Worm (Caenorhabditis elegans) whole organism, L4 larva: ENCODE data around the gene fbxa-196.

Experiments
- D1046.2 ChIP-seq: fragments of 200-800 bp; sonication (Bioruptor generic); IDR thresholded peaks from 2 replicates; pipeline ENCODE4 v1.3.6; 2022; ENCODE audit warnings: missing genetic modification characterization, missing compliant biosample characterization
- F37D6.2 ChIP-seq: sonication (generic microtip); optimal IDR thresholded peaks from 2 replicates; lab custom pipeline; 2016; ENCODE audit warnings: mild to moderate bottlenecking, missing genetic modification characterization, missing compliant biosample characterization
- R02D3.7 ChIP-seq: fragments of 150-350 bp; sonication (generic microtip); optimal IDR thresholded peaks from 3 replicates; lab custom pipeline; 2014; ENCODE audit warnings: missing biosample characterization, missing genetic modification characterization
- ZK337.2 ChIP-seq: fragments of 200-800 bp; sonication (Bioruptor generic); IDR thresholded peaks from 2 replicates; pipeline ENCODE4 v1.3.6; 2022; ENCODE audit warnings: missing genetic modification reagents, missing genetic modification characterization, missing compliant biosample characterization
- aha-1 ChIP-seq: fragments of 150-350 bp; peaks from one replicate; lab custom pipeline; 2014; ENCODE audit warnings: missing biosample characterization, missing genetic modification characterization
- aly-2 ChIP-seq: sonication (generic microtip); optimal IDR thresholded peaks from 2 replicates; lab custom pipeline; 2018; ENCODE audit warnings: missing biosample characterization, missing genetic modification characterization
- ceh-28 ChIP-seq: fragments of 150-350 bp; optimal IDR thresholded peaks from 2 replicates; lab custom pipeline; 2014; ENCODE audit warnings: missing biosample characterization, missing genetic modification reagents, missing genetic modification characterization
- cey-2 ChIP-seq: sonication (generic microtip); optimal IDR thresholded peaks from 3 replicates; lab custom pipeline; 2017; ENCODE audit warnings: missing genetic modification characterization, mild to moderate bottlenecking, missing compliant biosample characterization, antibody characterized with exemption, borderline replicate concordance; ENCODE audit not compliant: insufficient read depth
- daf-16 ChIP-seq, 3 experiments: sonication (generic microtip); optimal IDR thresholded peaks; 2 replicates each; lab custom pipeline; 2016 to 2017; ENCODE audit warnings: missing genetic modification characterization in 3 of 3, missing genetic modification reagents in 3 of 3, mild to moderate bottlenecking in 2 of 3, missing compliant biosample characterization in 2 of 3, missing biosample characterization in 1 of 3, moderate library complexity in 1 of 3
- dve-1 ChIP-seq: sonication (generic microtip); optimal IDR thresholded peaks from 2 replicates; lab custom pipeline; 2017; ENCODE audit warnings: antibody characterized with exemption, mild to moderate bottlenecking, missing genetic modification characterization, missing compliant biosample characterization; ENCODE audit not compliant: insufficient read depth
- hlh-11 ChIP-seq: fragments of 200-800 bp; sonication (Bioruptor generic); optimal IDR thresholded peaks from 2 replicates; lab custom pipeline; 2018; ENCODE audit warnings: mild to moderate bottlenecking, missing genetic modification characterization, missing compliant biosample characterization
- hlh-30 ChIP-seq: sonication (generic microtip); optimal IDR thresholded peaks from 2 replicates; lab custom pipeline; 2017; ENCODE audit warnings: antibody characterized with exemption, mild to moderate bottlenecking, missing genetic modification characterization, missing compliant biosample characterization; ENCODE audit not compliant: insufficient read depth
- hmg-1.1 ChIP-seq: fragments of 200-800 bp; sonication (Bioruptor generic); IDR thresholded peaks from 2 replicates; pipeline ENCODE4 v1.3.6; 2022; ENCODE audit warnings: missing genetic modification reagents, missing genetic modification characterization, missing compliant biosample characterization
- lin-15B ChIP-seq: fragments of 150-350 bp; sonication (generic microtip); optimal IDR thresholded peaks from 3 replicates; lab custom pipeline; 2014; ENCODE audit warnings: missing biosample characterization, missing genetic modification characterization
- lin-29 ChIP-seq: fragments of 200-800 bp; sonication (Bioruptor generic); IDR thresholded peaks from 2 replicates; pipeline ENCODE4 v1.3.6; 2022; ENCODE audit warnings: missing genetic modification reagents, missing genetic modification characterization, missing compliant biosample characterization
- lin-38 ChIP-seq: fragments of 200-800 bp; sonication (Bioruptor generic); IDR thresholded peaks from 2 replicates; pipeline ENCODE4 v1.3.6; 2022; ENCODE audit warnings: missing genetic modification reagents, missing genetic modification characterization, missing compliant biosample characterization
- lin-39 ChIP-seq: fragments of 150-350 bp; optimal IDR thresholded peaks from 2 replicates; lab custom pipeline; 2014; ENCODE audit warnings: missing biosample characterization, missing genetic modification reagents, missing genetic modification characterization
- mdl-1 ChIP-seq, 2 experiments: fragments of 150-350 bp in 1 of 2; sonication (generic microtip) in 1 of 2; optimal IDR thresholded peaks; 2 replicates each; lab custom pipeline; 2014 to 2017; ENCODE audit warnings: missing biosample characterization in 2 of 2, missing genetic modification characterization in 2 of 2
- mep-1 ChIP-seq: fragments of 150-350 bp; sonication (generic microtip); optimal IDR thresholded peaks from 3 replicates; lab custom pipeline; 2014; ENCODE audit warnings: missing biosample characterization, missing genetic modification characterization
- mes-2 ChIP-seq: sonication (generic microtip); optimal IDR thresholded peaks from 2 replicates; lab custom pipeline; 2016; ENCODE audit warnings: missing genotype, mild to moderate bottlenecking, missing genetic modification characterization, missing compliant biosample characterization; ENCODE audit not compliant: poor library complexity, severe bottlenecking
- nhr-11 ChIP-seq: fragments of 150-350 bp; optimal IDR thresholded peaks from 2 replicates; lab custom pipeline; 2014; ENCODE audit warnings: missing biosample characterization, missing genetic modification characterization
- nhr-111 ChIP-seq: fragments of 200-800 bp; sonication (Bioruptor generic); optimal IDR thresholded peaks from 2 replicates; lab custom pipeline; 2018; ENCODE audit warnings: mild to moderate bottlenecking, missing genetic modification characterization, missing compliant biosample characterization
- nhr-28 ChIP-seq: fragments of 150-350 bp; optimal IDR thresholded peaks from 2 replicates; lab custom pipeline; 2014; ENCODE audit warnings: missing biosample characterization, missing genetic modification characterization
- nhr-41 ChIP-seq: fragments of 200-800 bp; sonication (Bioruptor generic); IDR thresholded peaks from 2 replicates; pipeline ENCODE4 v1.3.6; 2022; ENCODE audit warnings: missing genetic modification reagents, missing genetic modification characterization, missing compliant biosample characterization
- nhr-6 ChIP-seq: fragments of 150-350 bp; optimal IDR thresholded peaks from 2 replicates; lab custom pipeline; 2014; ENCODE audit warnings: missing biosample characterization, missing genetic modification characterization
- php-3 ChIP-seq: fragments of 200-800 bp; sonication (Bioruptor generic); IDR thresholded peaks from 2 replicates; pipeline ENCODE4 v1.3.6; 2022; ENCODE audit warnings: missing genetic modification reagents, missing genetic modification characterization, missing compliant biosample characterization
- pqm-1 ChIP-seq: sonication (generic microtip); optimal IDR thresholded peaks from 2 replicates; lab custom pipeline; 2017; ENCODE audit warnings: missing biosample characterization, missing genetic modification characterization
- snpc-4 ChIP-seq: fragments of 150-350 bp; optimal IDR thresholded peaks from 2 replicates; lab custom pipeline; 2014; ENCODE audit warnings: missing biosample characterization, missing genetic modification characterization
- unc-62 ChIP-seq, 3 experiments: fragments of 150-350 bp in 1 of 3; sonication (generic microtip); optimal IDR thresholded peaks in 2 of 3; peaks in 1 of 3; 1 replicate in 1 of 3; 2 replicates in 2 of 3; lab custom pipeline; 2014 to 2017; ENCODE audit warnings: missing biosample characterization in 3 of 3, missing genetic modification characterization in 3 of 3, missing genetic modification reagents in 3 of 3, missing genotype in 1 of 3
- ztf-7 ChIP-seq: fragments of 150-350 bp; optimal IDR thresholded peaks from 2 replicates; lab custom pipeline; 2014; ENCODE audit warnings: missing biosample characterization, missing genetic modification characterization

The fbxa-196 gene

DNA sequence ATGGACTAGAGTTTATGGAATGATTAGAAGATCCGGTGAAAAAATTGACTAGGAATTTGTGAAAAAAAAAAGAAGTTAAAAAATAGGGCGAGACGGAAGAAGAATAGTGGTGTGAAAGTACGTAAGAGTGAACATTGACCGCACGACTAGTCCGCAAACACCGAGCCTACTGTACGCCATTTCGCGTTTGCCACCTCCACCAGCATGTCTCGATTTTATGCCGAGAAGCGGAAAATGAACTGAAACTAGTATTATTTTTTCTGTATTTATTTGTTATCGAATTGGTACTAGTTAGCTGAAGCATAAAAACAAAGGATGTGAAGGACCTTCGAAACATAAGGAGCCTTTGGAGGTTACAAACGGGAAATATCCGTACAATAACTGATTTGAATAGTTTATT, 21.0 kb upstream of the fbxa-196 start (continued):
- TF ChIP-seq nhr-11 = no peak
- no peak for TF ChIP-seq ZK337.2 (GFP tag; lab: Robert Waterston, UW)
- peak; percentile 44 for TF ChIP-seq nhr-6 (tag; lab: Kevin White, UChicago)
- peak; percentile 76 for TF ChIP-seq mes-2 (tag; lab: Kevin White, UChicago)
- peak; percentile 43 for TF ChIP-seq mep-1 (tag; lab: Kevin White, UChicago)
- TF ChIP-seq, all 104 proteins: peak for 13

DNA sequence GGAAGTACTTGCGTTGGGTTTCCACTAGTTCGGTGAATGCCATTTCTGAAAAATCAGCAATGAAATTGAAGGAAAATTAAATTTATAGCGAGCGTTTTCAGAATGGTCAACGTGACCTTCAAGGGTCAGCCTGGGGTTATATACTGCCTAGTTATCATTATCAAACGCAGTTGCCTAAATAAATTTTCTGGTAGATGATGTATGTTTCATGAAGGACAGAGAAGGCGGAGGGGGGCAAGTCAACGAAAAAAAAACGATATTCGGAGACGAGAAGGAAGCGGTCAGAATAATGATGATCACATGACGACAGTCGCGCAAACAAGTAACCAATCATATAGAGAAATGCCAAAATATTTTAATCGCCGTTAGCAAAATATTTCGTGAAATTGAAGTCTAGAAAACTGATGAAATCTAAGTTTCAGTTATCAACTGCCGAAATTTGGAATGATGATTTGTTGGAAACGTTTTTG, 18.6 kb upstream of the fbxa-196 start, which contains the start of gene alh-4:
TSS of gene alh-4 (minus strand) at position 51 of the 470 bp plus-strand sequence.
- TF ChIP-seq nhr-28 (peak; percentile 44), hlh-30 (tag; lab: Kevin White, UChicago) (peak; percentile 39), hlh-11 (tag; lab: Kevin White, UChicago) (peak; percentile 28), unc-62 (GFP tag; optimal IDR thresholded peaks at IDR 0.05 in 1 of 2; lab: Kevin White, UChicago) (peak in 1 of 2 experiments; percentile 85), unc-62 (tag; optimal IDR thresholded peaks at IDR 0.05; lab: Kevin White, UChicago) (no peak), D1046.2 (GFP tag; lab: Robert Waterston, UW) (no peak), cey-2 (tag; lab: Kevin White, UChicago) (peak; percentile 45)

DNA sequence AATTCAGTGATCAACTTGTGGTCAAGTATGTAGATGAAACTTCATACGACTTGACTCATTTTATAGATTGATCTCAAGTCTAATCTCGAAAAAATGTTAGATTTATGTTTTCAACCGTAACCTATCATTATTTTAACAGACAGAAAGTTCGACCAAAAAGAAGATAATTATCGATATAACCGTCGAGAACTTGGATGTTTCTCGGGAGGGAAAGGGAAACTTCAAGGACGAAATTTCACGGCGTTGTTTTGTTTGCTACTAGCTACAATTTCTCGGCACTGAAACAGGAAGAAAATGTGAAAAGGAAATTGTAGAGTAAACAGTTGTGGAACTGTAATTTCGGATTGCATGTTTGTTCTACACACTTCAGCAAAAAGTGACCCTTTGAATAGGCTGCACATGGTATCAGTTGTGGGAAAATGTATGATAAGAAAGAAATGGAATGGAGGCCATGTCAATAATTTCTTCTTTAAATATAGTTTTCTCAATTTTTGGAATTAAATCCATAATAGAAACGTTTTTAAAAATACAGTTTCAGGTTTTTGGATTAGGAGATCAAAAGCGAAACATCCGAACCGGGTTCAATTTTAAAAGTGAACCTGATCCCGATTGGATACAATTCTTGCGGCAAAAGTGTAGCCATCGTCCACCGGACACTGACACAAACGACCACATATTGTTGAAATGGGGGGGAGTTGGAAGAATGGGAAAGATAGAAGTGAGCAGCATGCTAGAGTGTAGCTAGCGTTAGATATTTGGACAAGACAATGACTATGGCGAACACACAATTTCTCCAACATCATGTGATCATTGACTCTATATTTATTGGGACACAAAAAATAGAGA, 17.7 kb upstream of the fbxa-196 start:
- TF ChIP-seq ceh-28 (tag; lab: Kevin White, UChicago) (no peak), nhr-41 (no peak), ZK337.2 (GFP tag; lab: Robert Waterston, UW) (no peak), R02D3.7 (tag; lab: Kevin White, UChicago) (no peak), nhr-111 (GFP tag; lab: Kevin White, UChicago) (no peak), ztf-7 (no peak), hmg-1.1 (no peak), hlh-11 (tag; lab: Kevin White, UChicago) (peak; percentile 23), dve-1 (tag; lab: Kevin White, UChicago) (peak; percentile 53), aly-2 (tag; lab: Kevin White, UChicago) (no peak), F37D6.2 (tag; lab: Kevin White, UChicago) (no peak), lin-15B (no peak), mep-1 (tag; lab: Kevin White, UChicago) (peak; percentile 32), lin-39 (tag; lab: Kevin White, UChicago) (no peak), hlh-30 (tag; lab: Kevin White, UChicago) (peak; percentile 39), snpc-4 (tag; lab: Kevin White, UChicago) (no peak), nhr-28 (peak; percentile 89), php-3 (GFP tag; lab: Robert Waterston, UW) (no peak), unc-62 (GFP tag; optimal IDR thresholded peaks at IDR 0.05 in 1 of 2; lab: Kevin White, UChicago) (peak in 1 of 2 experiments; percentile 83), unc-62 (tag; optimal IDR thresholded peaks at IDR 0.05; lab: Kevin White, UChicago) (no peak), pqm-1 (peak; percentile 65), nhr-11 (no peak), aha-1 (peak; percentile 10), lin-29 (GFP tag; lab: Robert Waterston, UW) (no peak), lin-38 (GFP tag; lab: Robert Waterston, UW) (0 out of 2 replicates have a peak, but pooled peaks have one; percentile 13), mdl-1 (tag; optimal IDR thresholded peaks at IDR 0.05; lab: Kevin White, UChicago) (peak in 1 of 2 experiments; percentile 7), daf-16 (GFP tag; optimal IDR thresholded peaks at IDR 0.05; lab: Kevin White, UChicago) (no peak), daf-16 (tag; optimal IDR thresholded peaks at IDR 0.05; lab: Kevin White, UChicago) (peak; percentile 60)
